Worm (Caenorhabditis elegans): ENCODE measurements around the gene F01D5.10.

F01D5.10 gene

DNA sequence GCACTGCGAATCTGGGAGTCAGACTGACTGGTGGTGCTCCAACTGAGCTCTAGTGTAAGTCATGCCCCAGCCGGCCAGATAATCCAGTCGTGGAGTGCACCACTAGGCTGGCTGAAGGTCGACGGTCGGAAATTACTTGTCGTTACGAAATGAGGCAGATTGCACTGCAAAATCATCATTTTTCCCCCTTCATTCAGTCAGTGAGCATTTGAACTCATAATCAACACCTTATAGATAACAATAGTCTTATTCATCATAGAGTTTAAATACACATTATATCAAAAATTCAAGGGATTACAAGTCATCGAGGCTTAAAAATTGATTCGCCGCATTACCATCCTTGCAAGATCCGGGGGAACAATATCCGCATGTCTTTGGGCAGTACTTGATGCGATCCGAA lies 39.3 kb downstream of the F01D5.10 start:
- TF ChIP-seq alr-1 (tag; optimal IDR thresholded peaks at IDR 0.05) (no peak), nhr-25 (tag; optimal IDR thresholded peaks at IDR 0.05) (no peak), fos-1 (tag; optimal IDR thresholded peaks at IDR 0.05) (peak; percentile 52), unc-39 (tag; optimal IDR thresholded peaks at IDR 0.05) (no peak), nhr-129 (tag; optimal IDR thresholded peaks at IDR 0.05) (no peak)

DNA sequence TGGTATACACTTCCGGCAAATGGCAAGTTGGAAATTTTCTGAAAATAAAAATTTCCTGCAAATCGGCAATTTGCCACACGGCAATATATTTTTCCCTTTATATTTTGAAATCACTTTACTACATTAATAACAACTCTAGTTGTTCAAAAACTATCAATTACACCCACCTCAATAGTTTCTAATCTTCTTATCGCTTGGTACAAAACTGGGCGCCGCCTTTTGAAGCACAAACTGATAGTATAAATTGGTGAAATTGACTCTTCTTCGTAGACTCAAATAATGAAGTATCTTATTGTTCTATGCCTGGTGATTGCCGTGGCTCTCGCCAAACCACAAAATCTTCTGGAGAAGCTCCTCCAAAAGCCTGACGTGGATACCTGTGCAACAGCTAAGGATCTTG lies 40.0 kb downstream of the F01D5.10 start, which contains the start of gene Y39G8B.9:
TSS of gene Y39G8B.9 (plus strand) at position 269 of the 400 bp plus-strand sequence.
- TF ChIP-seq fos-1 (tag; optimal IDR thresholded peaks at IDR 0.05) (peak; percentile 54), elt-1 (tag; optimal IDR thresholded peaks at IDR 0.05) (no peak), nhr-77 (tag; optimal IDR thresholded peaks at IDR 0.05) (no peak)

DNA sequence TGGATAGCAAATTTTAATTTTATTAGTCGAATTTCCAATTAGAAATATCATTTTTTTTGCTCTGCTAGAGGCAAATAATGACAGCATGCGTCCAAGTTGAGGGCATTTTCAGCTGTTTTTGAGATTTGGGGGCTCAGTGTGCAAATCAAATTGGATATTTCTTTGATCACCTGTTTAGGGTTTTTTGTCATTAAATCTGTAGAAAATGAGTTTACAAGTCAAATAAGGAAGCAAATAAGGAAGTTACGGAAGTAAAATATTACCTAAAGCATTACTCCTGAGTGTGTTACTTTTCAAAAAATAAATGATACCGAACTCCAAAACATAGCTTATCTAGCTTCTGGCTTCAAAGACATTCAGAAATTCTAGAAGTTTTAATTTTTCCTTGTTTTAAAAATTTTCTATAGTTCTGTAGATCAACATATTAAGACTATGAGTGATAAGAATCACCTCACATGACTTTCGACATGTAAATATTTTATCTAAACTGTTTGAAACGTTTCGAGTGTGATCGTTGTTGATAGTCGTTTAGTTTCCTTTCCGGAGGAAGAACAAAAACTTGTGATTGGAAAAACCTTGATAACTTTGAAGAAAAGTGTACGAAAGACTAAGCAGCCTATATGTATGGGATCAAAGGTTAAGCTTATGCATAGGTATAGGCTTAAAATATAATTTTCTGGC lies 41.2 kb downstream of the F01D5.10 start, which contains the start of gene sre-48:
TSS of gene sre-48 (minus strand) at position 51 of the 681 bp plus-strand sequence.
- no peak for TF ChIP-seq unc-55 (GFP tag; optimal IDR thresholded peaks at IDR 0.05)
- TF ChIP-seq gmeb-1 (tag; optimal IDR thresholded peaks at IDR 0.05): peak; percentile 41
- peak; percentile 42 for TF ChIP-seq fos-1 (tag; optimal IDR thresholded peaks at IDR 0.05)
- peak; percentile 22 for TF ChIP-seq sma-9 (GFP tag; optimal IDR thresholded peaks at IDR 0.05)
- no peak for TF ChIP-seq sma-9 (tag; optimal IDR thresholded peaks at IDR 0.05)

DNA sequence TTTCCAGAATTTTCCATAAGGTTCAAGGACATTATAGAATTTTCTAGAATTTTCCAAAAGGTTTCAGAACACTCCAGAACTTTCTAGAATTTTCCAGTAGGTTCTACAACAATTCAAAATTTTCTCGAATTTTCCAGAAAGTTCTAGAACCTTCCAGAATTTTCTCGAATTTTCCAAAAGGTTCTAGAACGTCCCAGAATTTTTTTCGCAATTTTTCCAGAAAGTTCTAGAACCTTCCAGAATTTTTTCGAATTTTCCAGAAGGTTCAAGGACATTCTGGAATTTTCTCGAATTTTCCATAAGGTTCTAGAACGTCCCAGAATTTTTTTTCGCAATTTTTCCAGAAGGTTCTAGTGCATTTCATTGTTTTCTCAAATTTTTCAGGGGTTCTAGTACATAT lies 43.4 kb downstream of the F01D5.10 start:
- TF ChIP-seq lin-11 (tag; optimal IDR thresholded peaks at IDR 0.05) (no peak), lsy-2 (tag; optimal IDR thresholded peaks at IDR 0.05) (no peak), peb-1 (tag; optimal IDR thresholded peaks at IDR 0.05) (no peak), nhr-6 (tag; optimal IDR thresholded peaks at IDR 0.05) (no peak), Y55F3AM.14 (GFP tag; optimal IDR thresholded peaks at IDR 0.05) (no peak), ztf-11 (tag; optimal IDR thresholded peaks at IDR 0.05) (no peak), mdl-1 (tag; optimal IDR thresholded peaks at IDR 0.05) (no peak), sma-3 (GFP tag; optimal IDR thresholded peaks at IDR 0.05) (no peak), unc-39 (tag; optimal IDR thresholded peaks at IDR 0.05) (no peak), lin-13 (GFP tag; optimal IDR thresholded peaks at IDR 0.05) (no peak), nhr-11 (tag; optimal IDR thresholded peaks at IDR 0.05) (no peak), gmeb-1 (tag; optimal IDR thresholded peaks at IDR 0.05) (no peak), nhr-12 (tag; optimal IDR thresholded peaks at IDR 0.05) (no peak), blmp-1 (tag; optimal IDR thresholded peaks at IDR 0.05; ENCODE audit: insufficient read depth) (no peak), fos-1 (tag; optimal IDR thresholded peaks at IDR 0.05) (no peak), egl-27 (tag; optimal IDR thresholded peaks at IDR 0.05) (no peak), ZK546.5 (tag; optimal IDR thresholded peaks at IDR 0.05) (no peak), nhr-21 (tag; optimal IDR thresholded peaks at IDR 0.05) (no peak)

DNA sequence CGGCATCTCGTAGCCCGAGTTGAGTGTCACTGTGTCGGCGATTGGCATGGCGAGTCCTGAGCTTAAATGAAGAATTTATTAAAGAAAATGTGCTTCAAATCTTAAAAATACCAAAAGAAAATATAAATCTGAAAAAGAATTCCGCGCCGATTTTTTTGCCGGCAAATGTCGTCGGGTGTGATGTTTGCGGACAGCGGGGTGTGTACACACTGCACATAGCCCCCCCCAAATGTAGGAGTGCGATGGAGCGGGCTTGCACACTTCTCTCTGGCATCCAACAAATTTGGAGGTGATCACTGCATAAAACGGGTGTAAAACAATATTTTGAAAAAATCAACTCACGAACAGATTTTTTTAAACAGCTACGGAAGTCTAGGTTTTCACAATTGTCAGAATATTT lies 45.0 kb downstream of the F01D5.10 start, which contains the start of gene Y39G8B.2:
TSS of gene Y39G8B.2 (minus strand) at position 61 of the 400 bp plus-strand sequence.
- peak; percentile 5 for TF ChIP-seq skn-1 (tag; optimal IDR thresholded peaks at IDR 0.05)
- TF ChIP-seq ceh-16 (tag; optimal IDR thresholded peaks at IDR 0.05): no peak
- no peak for TF ChIP-seq elt-3 (tag; optimal IDR thresholded peaks at IDR 0.05)
- peak; percentile 22 for TF ChIP-seq sem-4 (tag; optimal IDR thresholded peaks at IDR 0.05)
- TF ChIP-seq lin-11 (tag; optimal IDR thresholded peaks at IDR 0.05): peak; percentile 75
- no peak for TF ChIP-seq aly-2 (tag; optimal IDR thresholded peaks at IDR 0.05)
- peak; percentile 63 for TF ChIP-seq nhr-77 (tag; optimal IDR thresholded peaks at IDR 0.05)
- no peak for TF ChIP-seq ztf-4 (tag; optimal IDR thresholded peaks at IDR 0.05)
- TF ChIP-seq zag-1 (tag; optimal IDR thresholded peaks at IDR 0.05): peak; percentile 31
- no peak for TF ChIP-seq mdl-1 (tag; optimal IDR thresholded peaks at IDR 0.05)
- TF ChIP-seq egl-27 (tag; optimal IDR thresholded peaks at IDR 0.05): peak; percentile 36
- no peak for TF ChIP-seq lin-39 (tag; optimal IDR thresholded peaks at IDR 0.05)
- TF ChIP-seq ZK546.5 (tag; optimal IDR thresholded peaks at IDR 0.05): peak; percentile 15
- no peak for TF ChIP-seq dmd-4 (tag; optimal IDR thresholded peaks at IDR 0.05)
- TF ChIP-seq mbf-1 (tag; optimal IDR thresholded peaks at IDR 0.05): no peak
- TF ChIP-seq crh-2 (tag; optimal IDR thresholded peaks at IDR 0.05): peak; percentile 83
- TF ChIP-seq alr-1 (tag; optimal IDR thresholded peaks at IDR 0.05): no peak
- TF ChIP-seq R02D3.7 (tag; optimal IDR thresholded peaks at IDR 0.05): no peak
- TF ChIP-seq nhr-11 (tag; optimal IDR thresholded peaks at IDR 0.05): no peak
- no peak for TF ChIP-seq nhr-10 (tag; optimal IDR thresholded peaks at IDR 0.05)
- peak; percentile 51 for TF ChIP-seq nhr-21 (tag; optimal IDR thresholded peaks at IDR 0.05)
- no peak for TF ChIP-seq ztf-11 (tag; optimal IDR thresholded peaks at IDR 0.05)
- peak; percentile 93 for TF ChIP-seq unc-55 (GFP tag; optimal IDR thresholded peaks at IDR 0.05)
- peak; percentile 29 for TF ChIP-seq ceh-82 (tag; optimal IDR thresholded peaks at IDR 0.05)
- no peak for TF ChIP-seq ama-1 (optimal IDR thresholded peaks at IDR 0.05)
- TF ChIP-seq mab-5 (tag; optimal IDR thresholded peaks at IDR 0.05): peak; percentile 59
- TF ChIP-seq fos-1 (tag; optimal IDR thresholded peaks at IDR 0.05): peak; percentile 65
- TF ChIP-seq nhr-6 (tag; optimal IDR thresholded peaks at IDR 0.05): no peak
- peak; percentile 80 for TF ChIP-seq nhr-129 (tag; optimal IDR thresholded peaks at IDR 0.05)
- TF ChIP-seq C34F6.9 (tag; optimal IDR thresholded peaks at IDR 0.05): peak; percentile 92
- TF ChIP-seq nhr-12 (tag; optimal IDR thresholded peaks at IDR 0.05): no peak
- peak; percentile 84 for TF ChIP-seq snpc-4 (tag; optimal IDR thresholded peaks at IDR 0.05)
- TF ChIP-seq gmeb-1 (tag; optimal IDR thresholded peaks at IDR 0.05): peak; percentile 81
- peak; percentile 74 for TF ChIP-seq sma-3 (GFP tag; optimal IDR thresholded peaks at IDR 0.05)

Measured in whole organism, L2 larva.